Worm (Caenorhabditis elegans) whole organism, young adult: ENCODE measurements around the gene tbcc-1.

Experiments
- F22D6.2 ChIP-seq: sonication (generic microtip); optimal IDR thresholded peaks from 2 replicates; lab custom pipeline; 2016; ENCODE audit warnings: mild to moderate bottlenecking, missing genetic modification characterization, missing compliant biosample characterization
- Y67H2A.10 ChIP-seq: fragments of 200-800 bp; sonication (Bioruptor generic); conservative IDR thresholded peaks from 2 replicates; pipeline ENCODE4 v1.3.6; 2022; ENCODE audit warnings: missing genetic modification reagents, missing genetic modification characterization, missing compliant biosample characterization
- atf-7 ChIP-seq: sonication (generic microtip); optimal IDR thresholded peaks from 2 replicates; lab custom pipeline; 2017; ENCODE audit warnings: mild to moderate bottlenecking, missing genetic modification characterization, missing compliant biosample characterization
- attf-6 ChIP-seq: fragments of 200-800 bp; sonication (Bioruptor generic); IDR thresholded peaks from 2 replicates; pipeline ENCODE4 v1.3.6; 2022; ENCODE audit warnings: missing genetic modification reagents, missing genetic modification characterization, missing compliant biosample characterization
- madf-3 ChIP-seq: fragments of 200-800 bp; sonication (Bioruptor generic); IDR thresholded peaks from 2 replicates; pipeline ENCODE4 v1.3.6; 2022; ENCODE audit warnings: missing genetic modification reagents, missing genetic modification characterization, missing compliant biosample characterization
- pbrm-1 ChIP-seq: fragments of 200-800 bp; sonication (Bioruptor generic); IDR thresholded peaks from 2 replicates; pipeline ENCODE4 v1.3.6; 2022; ENCODE audit warnings: missing genetic modification reagents, missing genetic modification characterization, missing compliant biosample characterization
- pha-4 ChIP-seq: fragments of 150-350 bp; sonication (generic microtip); optimal IDR thresholded peaks from 2 replicates; lab custom pipeline; 2014; ENCODE audit warnings: missing biosample characterization, missing genetic modification reagents, missing genetic modification characterization
- snpc-4 ChIP-seq, 5 experiments: fragments of 150-350 bp in 1 of 5; sonication (generic microtip) in 4 of 5; optimal IDR thresholded peaks; 2 replicates each; lab custom pipeline; 2014 to 2018; ENCODE audit warnings: missing genetic modification characterization in 5 of 5, missing biosample characterization in 3 of 5, antibody characterized with exemption in 2 of 5, mild to moderate bottlenecking in 2 of 5, missing compliant biosample characterization in 2 of 5, missing genotype in 2 of 5, moderate library complexity in 2 of 5, missing genetic modification reagents in 1 of 5
- unc-62 ChIP-seq: fragments of 150-350 bp; optimal IDR thresholded peaks from 2 replicates; lab custom pipeline; 2014; ENCODE audit warnings: missing biosample characterization, missing genetic modification reagents, missing genetic modification characterization

DNA sequence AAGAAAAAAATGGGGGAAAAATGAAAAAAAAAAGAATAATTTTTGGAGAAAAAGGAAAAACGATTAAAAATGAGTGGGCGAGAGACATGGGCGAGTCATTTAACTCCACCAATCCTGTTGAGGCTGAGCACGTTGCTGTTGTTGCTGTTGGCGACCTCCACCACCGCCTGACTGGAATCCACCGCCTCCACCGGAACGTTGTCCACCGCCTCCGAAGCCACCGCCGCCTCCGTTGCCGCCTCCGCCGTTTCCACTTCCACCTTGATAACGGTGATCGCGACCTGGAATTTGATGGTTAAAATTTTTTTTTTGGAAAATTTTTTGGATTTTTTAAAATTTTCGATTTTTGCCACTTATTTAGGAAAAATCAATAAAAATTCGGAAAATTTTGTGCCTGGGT lies 17.5 kb upstream of the tbcc-1 start:
- TF ChIP-seq snpc-4 (GFP tag; optimal IDR thresholded peaks at IDR 0.05; lab: Kevin White, UChicago) = no peak
- no peak for TF ChIP-seq snpc-4 (tag; optimal IDR thresholded peaks at IDR 0.05; lab: Kevin White, UChicago)
- TF ChIP-seq F22D6.2 = no peak
- no peak for TF ChIP-seq madf-3 (GFP tag; lab: Robert Waterston, UW)
- TF ChIP-seq Y67H2A.10 (GFP tag; lab: Robert Waterston, UW) = no peak
- TF ChIP-seq pbrm-1 (GFP tag; lab: Robert Waterston, UW) = no peak
- no peak for TF ChIP-seq attf-6
- no peak for TF ChIP-seq unc-62 (GFP tag; lab: Kevin White, UChicago)
- TF ChIP-seq pha-4 = no peak
- TF ChIP-seq atf-7 (tag; lab: Kevin White, UChicago) = no peak
